Worm (Caenorhabditis elegans): ENCODE results near the gene ndub-5.

The ndub-5 gene

DNA sequence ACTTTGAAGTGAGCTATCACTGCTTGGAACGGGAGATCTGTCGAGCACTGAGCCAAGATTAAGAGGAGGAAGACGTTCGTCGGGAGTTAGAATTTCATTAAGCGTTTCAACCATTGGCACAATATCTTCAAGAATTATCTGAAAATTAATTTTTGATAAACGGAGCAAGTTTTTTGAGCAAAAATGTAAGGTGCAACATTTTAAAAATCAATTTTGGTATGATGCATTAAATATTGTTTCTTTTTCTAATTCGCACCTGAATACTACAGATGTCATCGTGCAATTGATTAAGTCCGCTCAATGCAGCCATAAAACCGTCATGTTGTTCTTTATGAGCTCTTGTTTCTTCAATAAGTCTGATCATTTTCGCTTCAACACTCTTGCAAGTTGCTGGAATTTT, 42.9 kb downstream of the ndub-5 start, which contains the start of gene ddl-1:
Gene ddl-1 (minus strand): TSS at position 101 of the 400 bp plus-strand sequence.
- no peak for TF ChIP-seq unc-62 (GFP tag; optimal IDR thresholded peaks at IDR 0.05)
- no peak for TF ChIP-seq drap-1 (GFP tag; optimal IDR thresholded peaks at IDR 0.05)
- TF ChIP-seq lin-32 (GFP tag; optimal IDR thresholded peaks at IDR 0.05): no peak
- no peak for TF ChIP-seq blmp-1 (tag; optimal IDR thresholded peaks at IDR 0.05)
- TF ChIP-seq ztf-11 (tag; optimal IDR thresholded peaks at IDR 0.05): no peak
- TF ChIP-seq nhr-2 (tag; optimal IDR thresholded peaks at IDR 0.05): no peak
- no peak for TF ChIP-seq ceh-83 (GFP tag; optimal IDR thresholded peaks at IDR 0.05)
- TF ChIP-seq unc-39 (tag; optimal IDR thresholded peaks at IDR 0.05): no peak
- no peak for TF ChIP-seq zip-8 (tag; optimal IDR thresholded peaks at IDR 0.05)
- TF ChIP-seq elt-1 (tag; optimal IDR thresholded peaks at IDR 0.05; ENCODE audit: borderline replicate concordance, insufficient read depth): no peak

ce11 chrII:5646942-5647341, 44.2 kb downstream of the ndub-5 start, which contains the start of gene F59E12.9:
Gene F59E12.9, minus strand, starts transcription at chrII:5647042.
- TF ChIP-seq unc-39 (tag; optimal IDR thresholded peaks at IDR 0.05) (no peak), unc-62 (GFP tag; optimal IDR thresholded peaks at IDR 0.05) (no peak), mab-5 (tag; optimal IDR thresholded peaks at IDR 0.05) (no peak), ztf-11 (tag; optimal IDR thresholded peaks at IDR 0.05) (no peak), unc-120 (tag; optimal IDR thresholded peaks at IDR 0.05; ENCODE audit: poor library complexity, severe bottlenecking) (no peak), nhr-28 (tag; optimal IDR thresholded peaks at IDR 0.05) (no peak), lin-32 (GFP tag; optimal IDR thresholded peaks at IDR 0.05) (no peak), snpc-4 (tag; optimal IDR thresholded peaks at IDR 0.05) (no peak)

ce11 chrII:5642110-5642509, 49.0 kb downstream of the ndub-5 start:
- no peak for TF ChIP-seq pha-4 (tag; optimal IDR thresholded peaks at IDR 0.05)
- TF ChIP-seq elt-1 (tag; optimal IDR thresholded peaks at IDR 0.05; ENCODE audit: borderline replicate concordance, insufficient read depth): no peak
- TF ChIP-seq tbx-8 (GFP tag; optimal IDR thresholded peaks at IDR 0.05): no peak
- no peak for TF ChIP-seq ceh-39 (tag; optimal IDR thresholded peaks at IDR 0.05)
- no peak for TF ChIP-seq drap-1 (GFP tag; optimal IDR thresholded peaks at IDR 0.05)
- no peak for TF ChIP-seq elt-3 (tag; optimal IDR thresholded peaks at IDR 0.05)
- TF ChIP-seq nhr-28 (tag; optimal IDR thresholded peaks at IDR 0.05): no peak
- no peak for TF ChIP-seq M03D4.4 (tag; optimal IDR thresholded peaks at IDR 0.05)
- no peak for TF ChIP-seq mab-5 (tag; optimal IDR thresholded peaks at IDR 0.05)
- TF ChIP-seq sptf-1 (tag; optimal IDR thresholded peaks at IDR 0.05): no peak
- TF ChIP-seq mep-1 (tag; optimal IDR thresholded peaks at IDR 0.05): no peak
- no peak for TF ChIP-seq nhr-12 (tag; optimal IDR thresholded peaks at IDR 0.05)
- TF ChIP-seq ceh-43 (GFP tag; optimal IDR thresholded peaks at IDR 0.05): no peak
- no peak for TF ChIP-seq flh-1 (GFP tag; optimal IDR thresholded peaks at IDR 0.05)

DNA sequence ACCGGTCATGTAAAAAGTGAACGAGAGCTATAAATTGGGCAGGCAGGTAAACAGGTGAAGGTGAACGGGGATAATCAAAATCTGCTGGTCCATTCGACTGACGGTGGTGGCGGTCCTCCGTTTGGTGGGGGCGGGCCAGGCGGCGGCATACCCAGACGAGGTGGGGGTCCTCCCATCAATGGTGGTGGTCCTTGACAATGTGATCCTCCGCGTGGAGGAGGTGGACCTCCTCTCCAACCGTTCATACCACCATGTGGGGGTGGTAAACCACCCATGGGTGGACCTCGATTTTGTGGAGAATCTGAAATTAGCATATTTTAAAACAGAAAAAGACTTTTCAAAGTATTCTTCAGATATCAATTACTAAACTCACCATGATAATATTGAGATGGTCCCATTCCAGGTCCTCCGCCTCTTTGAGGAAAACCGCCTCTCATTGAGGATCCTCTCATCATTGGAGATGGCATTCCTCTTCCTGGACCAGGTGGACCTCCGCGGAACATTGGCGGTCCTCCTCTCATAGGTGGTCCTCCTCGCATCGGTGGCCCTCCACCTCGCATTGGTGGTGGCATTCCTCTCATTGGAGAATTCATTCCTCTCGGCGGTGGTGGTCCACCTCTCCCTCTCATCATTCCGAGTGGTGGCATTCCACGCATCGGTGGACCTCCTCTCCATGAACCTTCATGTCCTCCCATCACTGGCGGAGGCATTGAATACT, 50.6 kb downstream of the ndub-5 start:
- no peak for TF ChIP-seq lin-13 (tag; optimal IDR thresholded peaks at IDR 0.05)
- no peak for TF ChIP-seq M03D4.4 (tag; optimal IDR thresholded peaks at IDR 0.05)
- no peak for TF ChIP-seq ham-2 (GFP tag; optimal IDR thresholded peaks at IDR 0.05)
- TF ChIP-seq nhr-2 (tag; optimal IDR thresholded peaks at IDR 0.05): no peak
- TF ChIP-seq blmp-1 (tag; optimal IDR thresholded peaks at IDR 0.05): no peak
- no peak for TF ChIP-seq drap-1 (GFP tag; optimal IDR thresholded peaks at IDR 0.05)
- TF ChIP-seq unc-62 (GFP tag; optimal IDR thresholded peaks at IDR 0.05): no peak
- no peak for TF ChIP-seq ceh-83 (GFP tag; optimal IDR thresholded peaks at IDR 0.05)
- no peak for TF ChIP-seq lsy-2 (tag; optimal IDR thresholded peaks at IDR 0.05)
- no peak for TF ChIP-seq sptf-1 (tag; optimal IDR thresholded peaks at IDR 0.05)
- no peak for TF ChIP-seq elt-3 (tag; optimal IDR thresholded peaks at IDR 0.05)
- TF ChIP-seq nhr-12 (tag; optimal IDR thresholded peaks at IDR 0.05): no peak
- no peak for TF ChIP-seq unc-120 (tag; optimal IDR thresholded peaks at IDR 0.05; ENCODE audit: poor library complexity, severe bottlenecking)
- no peak for TF ChIP-seq cnd-1 (tag; optimal IDR thresholded peaks at IDR 0.05)
- no peak for TF ChIP-seq mls-2 (tag; optimal IDR thresholded peaks at IDR 0.05)
